Worm (Caenorhabditis elegans) whole organism, dauer: Measurements from ENCODE around the gene best-18.

Source experiments
- unc-62 ChIP-seq: sonication (generic microtip); optimal IDR thresholded peaks from 2 replicates; lab custom pipeline; 2017; ENCODE audit warnings: missing biosample characterization, missing genetic modification reagents, missing genetic modification characterization

The best-18 gene

DNA sequence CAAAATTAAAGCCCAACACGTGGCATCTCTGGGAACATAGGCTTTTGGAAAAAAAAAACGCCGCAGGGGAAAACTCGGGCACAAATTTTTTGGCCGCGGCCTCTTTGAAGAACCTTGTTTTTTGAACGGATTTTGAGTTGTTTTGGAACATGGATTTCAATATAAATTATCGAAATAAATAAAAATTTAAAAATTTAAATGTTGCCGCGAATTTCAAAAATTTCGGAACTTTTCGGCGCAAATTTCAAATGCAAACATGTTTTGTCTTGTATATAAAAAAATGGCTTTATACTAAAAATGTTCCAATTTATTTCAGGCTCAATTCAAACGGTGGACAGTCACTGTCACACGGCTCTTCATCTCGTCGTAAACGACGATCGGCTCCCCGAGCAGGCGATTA lies 31.8 kb downstream of the best-18 start:
- TF ChIP-seq unc-62, result no peak

DNA sequence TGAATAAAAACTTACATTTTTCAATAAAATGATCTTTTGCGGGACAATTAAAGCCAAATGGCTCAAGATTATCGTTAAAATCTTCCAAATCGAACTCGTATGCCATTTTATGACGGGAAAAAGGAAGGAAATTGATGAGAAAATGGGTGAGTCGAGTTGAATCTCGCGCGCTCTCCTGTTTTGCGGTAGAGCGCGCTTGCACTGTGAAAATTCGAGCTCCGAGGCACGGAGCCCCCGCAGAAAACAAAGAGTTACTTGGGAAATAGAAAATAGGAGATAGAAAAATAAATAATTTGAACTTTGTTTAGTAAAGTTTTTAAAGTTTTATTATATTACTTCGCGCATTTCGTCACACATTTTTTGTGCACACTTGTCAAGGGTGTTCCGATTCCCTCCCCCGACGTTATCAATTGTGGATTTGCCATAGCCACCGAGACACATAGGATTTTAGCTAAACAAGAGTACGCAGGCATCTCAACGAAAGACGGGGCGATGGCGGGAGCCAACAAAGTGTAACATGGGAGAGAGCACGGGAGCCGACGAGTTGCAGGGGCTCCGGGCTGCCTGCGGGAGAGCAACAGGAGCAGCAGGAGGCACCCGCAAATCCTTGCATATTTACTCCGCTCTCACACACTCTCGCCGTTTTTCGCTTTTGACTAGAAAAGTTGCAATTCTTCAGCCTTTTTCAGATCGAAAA lies 36.4 kb downstream of the best-18 start, which contains the start of the genes div-1 and cor-1:
Gene div-1, minus strand, starts transcription at position 119 of the 697 bp plus-strand sequence.
Gene cor-1, plus strand, starts transcription at position 671 of the 697 bp plus-strand sequence.
- TF ChIP-seq unc-62, result no peak

DNA sequence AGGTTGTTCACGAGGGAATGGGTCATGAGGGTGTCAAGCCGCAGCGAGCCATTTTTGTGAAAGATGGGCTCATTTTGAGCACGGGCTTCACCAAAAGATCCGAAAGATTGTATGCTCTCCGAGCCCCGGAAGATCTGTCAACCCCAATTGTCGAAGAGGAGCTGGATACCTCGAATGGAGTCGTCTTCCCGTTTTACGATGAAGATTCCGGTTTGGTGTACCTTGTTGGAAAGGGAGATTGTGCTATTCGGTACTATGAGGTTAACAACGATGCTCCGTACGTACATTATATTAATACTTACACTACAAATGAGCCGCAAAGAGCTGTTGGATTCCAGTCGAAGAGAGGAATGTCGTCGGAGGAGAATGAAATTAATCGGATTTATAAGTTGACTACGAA lies 38.9 kb downstream of the best-18 start:
- no peak for TF ChIP-seq unc-62

DNA sequence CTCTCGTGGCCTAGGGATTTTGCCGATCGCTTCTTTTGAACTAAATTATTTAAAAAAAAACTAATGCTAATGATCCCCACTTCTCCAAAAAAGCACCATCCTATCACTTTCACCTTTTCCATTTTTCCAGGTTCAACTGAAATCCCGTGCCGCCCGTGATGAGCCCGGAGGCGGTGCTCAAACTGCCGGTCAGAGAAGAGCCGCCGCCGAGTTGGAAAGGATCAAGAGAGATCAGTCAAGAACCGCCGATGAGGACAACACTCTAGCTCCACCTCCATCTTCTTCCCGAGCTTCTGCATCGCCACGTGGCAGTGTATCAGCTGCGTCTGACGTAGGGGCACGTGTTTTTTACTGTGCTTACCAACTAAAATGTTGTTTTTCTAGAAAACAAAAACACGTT lies 41.1 kb downstream of the best-18 start:
- no peak for TF ChIP-seq unc-62

DNA sequence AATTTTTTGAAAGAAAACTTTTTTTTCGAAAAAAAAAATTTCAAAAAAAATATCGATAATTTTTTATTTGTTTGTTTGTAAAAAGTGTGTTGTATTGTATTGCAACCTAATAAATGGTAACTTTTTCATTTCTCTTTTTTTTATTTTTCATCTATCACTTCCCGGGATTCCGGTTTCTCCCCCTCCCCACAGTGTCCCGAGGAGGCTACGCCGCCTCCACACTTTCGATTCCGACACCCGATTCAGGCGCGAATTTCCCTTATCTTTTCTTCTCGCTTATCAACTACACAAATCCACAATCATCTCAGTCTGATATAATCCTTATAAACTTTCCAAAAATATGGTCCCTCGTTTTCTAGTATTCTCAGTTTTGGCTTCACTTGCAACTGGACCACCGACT lies 42.4 kb downstream of the best-18 start, which contains the start of gene R01H10.4:
Gene R01H10.4, plus strand, starts transcription at position 236 of the 400 bp plus-strand sequence.
- no peak for TF ChIP-seq unc-62

DNA sequence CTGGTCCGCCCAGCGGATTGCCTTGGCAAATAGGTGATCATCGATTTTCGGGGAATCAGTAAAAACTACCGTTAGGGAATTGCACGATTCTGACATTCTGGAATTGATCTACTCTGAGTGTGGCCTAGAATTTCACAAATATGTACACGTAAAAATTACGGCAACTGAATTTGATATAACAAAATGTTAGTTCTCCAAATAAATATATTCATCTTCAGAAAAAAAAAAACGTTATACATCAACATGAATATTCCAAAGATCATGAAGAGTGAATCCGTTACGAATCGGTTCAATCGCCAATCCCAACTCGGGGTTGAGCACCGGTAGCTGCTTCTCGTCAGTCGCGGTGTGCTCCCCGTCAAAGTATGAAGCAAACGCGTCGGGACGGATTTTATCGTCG lies 46.4 kb downstream of the best-18 start, which contains the start of gene rip-1:
Gene rip-1, minus strand, starts transcription at position 101 of the 400 bp plus-strand sequence.
- no peak for TF ChIP-seq unc-62

DNA sequence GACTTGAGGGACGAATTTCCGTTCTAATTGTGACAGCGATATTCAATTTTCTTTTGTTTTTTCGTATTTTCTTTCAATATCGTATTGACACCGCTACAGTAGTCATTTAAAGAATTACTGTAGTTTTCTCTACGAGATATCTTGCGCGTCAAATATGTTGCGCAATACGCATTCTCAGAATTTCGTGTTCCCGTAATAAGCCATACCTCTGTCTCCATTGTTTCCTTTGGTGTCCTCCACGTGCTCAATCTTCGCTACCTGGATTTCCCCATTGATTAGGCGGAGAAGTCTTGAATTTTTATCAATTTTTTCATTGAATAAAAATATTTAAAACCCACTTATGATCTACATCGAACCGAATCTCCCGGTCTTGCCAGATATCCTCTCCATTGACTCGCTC lies 49.1 kb downstream of the best-18 start:
- no peak for TF ChIP-seq unc-62

DNA sequence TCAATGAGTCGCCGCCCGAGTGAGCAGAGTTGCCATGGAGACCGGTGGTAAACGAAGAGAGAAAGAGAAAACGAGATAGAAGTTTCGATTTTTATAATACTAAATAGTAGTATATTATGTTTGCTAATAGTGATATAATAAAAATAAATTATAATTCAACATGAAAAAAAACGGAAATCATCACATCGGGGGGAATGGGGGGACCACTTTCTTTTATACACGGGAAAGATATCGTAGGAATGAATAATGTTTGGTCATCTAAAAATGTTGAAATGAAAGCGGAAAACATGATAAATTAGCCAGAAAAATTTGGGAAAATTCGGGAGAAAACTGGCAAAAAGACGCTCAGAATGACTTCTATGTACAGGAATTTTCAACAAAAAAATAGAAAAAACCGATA lies 49.5 kb downstream of the best-18 start, which contains the start of gene bbs-5:
Gene bbs-5, minus strand, starts transcription at position 101 of the 400 bp plus-strand sequence.
- TF ChIP-seq unc-62, result no peak
